Worm (Caenorhabditis elegans) whole organism, L1 larva: Measurements from ENCODE around the gene M03B6.5.

ENCODE experiments used
- alr-1 ChIP-seq: fragments of 200-800 bp; sonication (Bioruptor generic); optimal IDR thresholded peaks from 2 replicates; lab custom pipeline; 2018; ENCODE audit warnings: borderline replicate concordance, mild to moderate bottlenecking, missing genetic modification characterization, missing compliant biosample characterization
- aly-2 ChIP-seq: fragments of 150-350 bp; optimal IDR thresholded peaks from 2 replicates; lab custom pipeline; 2014; ENCODE audit warnings: missing biosample characterization, missing genetic modification characterization
- ama-1 ChIP-seq: fragments of 150-350 bp; optimal IDR thresholded peaks from 2 replicates; lab custom pipeline; 2014
- blmp-1 ChIP-seq: fragments of 150-350 bp; optimal IDR thresholded peaks from 2 replicates; lab custom pipeline; 2014; ENCODE audit warnings: missing biosample characterization, missing genetic modification characterization
- ceh-63 ChIP-seq: fragments of 200-800 bp; sonication (Bioruptor generic); optimal IDR thresholded peaks from 2 replicates; lab custom pipeline; 2018; ENCODE audit warnings: mild to moderate bottlenecking, missing genetic modification characterization, missing compliant biosample characterization
- ceh-82 ChIP-seq, 3 experiments: fragments of 150-350 bp in 1 of 3; sonication (generic microtip) in 2 of 3; optimal IDR thresholded peaks; 2 replicates each; lab custom pipeline; 2014 to 2017; ENCODE audit warnings: missing biosample characterization in 3 of 3, missing genetic modification characterization in 3 of 3
- ceh-88 ChIP-seq: fragments of 200-800 bp; sonication (Bioruptor generic); IDR thresholded peaks from 2 replicates; pipeline ENCODE4 v1.3.6; 2022; ENCODE audit warnings: missing genetic modification characterization, missing compliant biosample characterization
- ces-1 ChIP-seq: fragments of 150-350 bp; optimal IDR thresholded peaks from 2 replicates; lab custom pipeline; 2014; ENCODE audit warnings: missing biosample characterization, missing genetic modification reagents, missing genetic modification characterization
- dsc-1 ChIP-seq: sonication (generic microtip); optimal IDR thresholded peaks from 2 replicates; lab custom pipeline; 2016; ENCODE audit warnings: mild to moderate bottlenecking, missing genetic modification characterization, missing compliant biosample characterization
- efl-1 ChIP-seq, 4 experiments: fragments of 150-350 bp; optimal IDR thresholded peaks in 3 of 4; peaks in 1 of 4; 1 replicate in 1 of 4; 2 replicates in 3 of 4; lab custom pipeline; 2014; ENCODE audit warnings: missing biosample characterization in 2 of 4, missing genetic modification characterization in 2 of 4, missing genetic modification reagents in 2 of 4
- efl-3 ChIP-seq: fragments of 200-800 bp; sonication (Bioruptor generic); optimal IDR thresholded peaks from 2 replicates; lab custom pipeline; 2018; ENCODE audit warnings: mild to moderate bottlenecking, missing genetic modification characterization, missing compliant biosample characterization
- egl-13 ChIP-seq: sonication (generic microtip); optimal IDR thresholded peaks from 2 replicates; lab custom pipeline; 2016; ENCODE audit warnings: missing genotype, missing genetic modification reagents, missing genetic modification characterization, missing compliant biosample characterization
- egl-27 ChIP-seq, 2 experiments: fragments of 150-350 bp in 1 of 2; sonication (generic microtip); optimal IDR thresholded peaks; 3 replicates each; lab custom pipeline; 2017 to 2018; ENCODE audit warnings: missing biosample characterization in 2 of 2, missing genetic modification characterization in 2 of 2, missing genetic modification reagents in 2 of 2
- ets-5 ChIP-seq: fragments of 200-800 bp; sonication (Bioruptor generic); IDR thresholded peaks from 2 replicates; pipeline ENCODE4 v1.3.6; 2022; ENCODE audit warnings: missing genetic modification characterization, missing compliant biosample characterization
- fkh-10 ChIP-seq: sonication (generic microtip); optimal IDR thresholded peaks from 2 replicates; lab custom pipeline; 2017; ENCODE audit warnings: missing biosample characterization, missing genetic modification reagents, missing genetic modification characterization
- fkh-8 ChIP-seq: sonication (generic microtip); optimal IDR thresholded peaks from 2 replicates; lab custom pipeline; 2016; ENCODE audit warnings: mild to moderate bottlenecking, missing genetic modification characterization, missing compliant biosample characterization
- fos-1 ChIP-seq: fragments of 150-350 bp; optimal IDR thresholded peaks from 2 replicates; lab custom pipeline; 2014; ENCODE audit warnings: missing biosample characterization, missing genetic modification characterization
- hlh-4 ChIP-seq: sonication (generic microtip); optimal IDR thresholded peaks from 2 replicates; lab custom pipeline; 2016; ENCODE audit warnings: mild to moderate bottlenecking, missing genetic modification characterization, missing compliant biosample characterization
- lin-14 ChIP-seq: fragments of 200-800 bp; sonication (Bioruptor generic); optimal IDR thresholded peaks from 2 replicates; lab custom pipeline; 2018; ENCODE audit warnings: mild to moderate bottlenecking, missing genetic modification characterization, moderate library complexity, missing compliant biosample characterization
- lin-35 ChIP-seq, 2 experiments: fragments of 150-350 bp; optimal IDR thresholded peaks; 2 replicates each; lab custom pipeline; 2014; ENCODE audit warnings: missing biosample characterization in 2 of 2, missing genetic modification characterization in 2 of 2, missing genetic modification reagents in 2 of 2
- lin-39 ChIP-seq: fragments of 150-350 bp; optimal IDR thresholded peaks from 2 replicates; lab custom pipeline; 2014; ENCODE audit warnings: missing biosample characterization, missing genetic modification reagents, missing genetic modification characterization
- lir-3 ChIP-seq: sonication (generic microtip); optimal IDR thresholded peaks from 2 replicates; lab custom pipeline; 2016; ENCODE audit warnings: mild to moderate bottlenecking, missing genetic modification characterization, moderate library complexity, missing compliant biosample characterization; ENCODE audit not compliant: poor library complexity
- lsy-2 ChIP-seq, 2 experiments: fragments of 150-350 bp; optimal IDR thresholded peaks; 2 replicates each; lab custom pipeline; 2014; ENCODE audit warnings: missing biosample characterization in 2 of 2, missing genetic modification characterization in 2 of 2
- mab-9 ChIP-seq: fragments of 200-800 bp; sonication (Bioruptor generic); IDR thresholded peaks from 2 replicates; pipeline ENCODE4 v1.3.6; 2022; ENCODE audit warnings: missing genetic modification reagents, missing genetic modification characterization, missing compliant biosample characterization
- mef-2 ChIP-seq: fragments of 150-350 bp; optimal IDR thresholded peaks from 2 replicates; lab custom pipeline; 2014; ENCODE audit warnings: missing biosample characterization, missing genetic modification characterization
- nhr-12 ChIP-seq: sonication (generic microtip); optimal IDR thresholded peaks from 2 replicates; lab custom pipeline; 2017; ENCODE audit warnings: missing biosample characterization, missing genetic modification characterization
- nhr-237 ChIP-seq: fragments of 150-350 bp; optimal IDR thresholded peaks from 2 replicates; lab custom pipeline; 2014; ENCODE audit warnings: missing biosample characterization, missing genetic modification characterization
- nhr-28 ChIP-seq: fragments of 150-350 bp; optimal IDR thresholded peaks from 2 replicates; lab custom pipeline; 2014; ENCODE audit warnings: missing biosample characterization, missing genetic modification characterization
- nhr-47 ChIP-seq: sonication (generic microtip); optimal IDR thresholded peaks from 2 replicates; lab custom pipeline; 2016; ENCODE audit warnings: mild to moderate bottlenecking, missing genetic modification characterization, moderate library complexity, missing compliant biosample characterization
- nhr-71 ChIP-seq: sonication (generic microtip); optimal IDR thresholded peaks from 2 replicates; lab custom pipeline; 2016; ENCODE audit warnings: mild to moderate bottlenecking, missing genetic modification characterization, moderate library complexity, missing compliant biosample characterization
- nhr-84 ChIP-seq: sonication (generic microtip); optimal IDR thresholded peaks from 2 replicates; lab custom pipeline; 2017; ENCODE audit warnings: missing biosample characterization, missing genetic modification characterization
- nhr-90 ChIP-seq: sonication (generic microtip); optimal IDR thresholded peaks from 2 replicates; lab custom pipeline; 2016; ENCODE audit warnings: mild to moderate bottlenecking, missing genetic modification characterization, missing compliant biosample characterization; ENCODE audit not compliant: poor library complexity
- pag-3 ChIP-seq: sonication (generic microtip); optimal IDR thresholded peaks from 2 replicates; lab custom pipeline; 2017; ENCODE audit warnings: missing genetic modification characterization, mild to moderate bottlenecking, missing compliant biosample characterization, antibody characterized with exemption, borderline replicate concordance; ENCODE audit not compliant: insufficient read depth
- pax-3 ChIP-seq: fragments of 200-800 bp; sonication (Bioruptor generic); optimal IDR thresholded peaks from 2 replicates; lab custom pipeline; 2018; ENCODE audit warnings: mild to moderate bottlenecking, missing genetic modification characterization, moderate library complexity, missing compliant biosample characterization
- rnt-1 ChIP-seq: sonication (generic microtip); optimal IDR thresholded peaks from 2 replicates; lab custom pipeline; 2016; ENCODE audit warnings: mild to moderate bottlenecking, missing genetic modification characterization, moderate library complexity, missing compliant biosample characterization
- unc-30 ChIP-seq: sonication (generic microtip); optimal IDR thresholded peaks from 2 replicates; lab custom pipeline; 2017; ENCODE audit warnings: missing biosample characterization, missing genetic modification characterization
- unc-62 ChIP-seq: fragments of 150-350 bp; optimal IDR thresholded peaks from 2 replicates; lab custom pipeline; 2014; ENCODE audit warnings: missing biosample characterization, missing genetic modification reagents, missing genetic modification characterization
- unc-86 ChIP-seq: sonication (generic microtip); optimal IDR thresholded peaks from 2 replicates; lab custom pipeline; 2016; ENCODE audit warnings: missing genetic modification characterization, missing compliant biosample characterization
- vab-15 ChIP-seq: sonication (generic microtip); optimal IDR thresholded peaks from 2 replicates; lab custom pipeline; 2017; ENCODE audit warnings: missing genotype, mild to moderate bottlenecking, missing genetic modification characterization, missing compliant biosample characterization
- xbp-1 ChIP-seq: sonication (generic microtip); optimal IDR thresholded peaks from 2 replicates; lab custom pipeline; 2016; ENCODE audit warnings: missing genetic modification characterization, missing compliant biosample characterization
- zag-1 ChIP-seq: fragments of 150-350 bp; optimal IDR thresholded peaks from 2 replicates; lab custom pipeline; 2014; ENCODE audit warnings: missing biosample characterization, missing genetic modification characterization
- zip-4 ChIP-seq: fragments of 200-800 bp; sonication (Bioruptor generic); optimal IDR thresholded peaks from 2 replicates; lab custom pipeline; 2018; ENCODE audit warnings: mild to moderate bottlenecking, missing genetic modification characterization, moderate library complexity, missing compliant biosample characterization
- ztf-11 ChIP-seq, 2 experiments: sonication (generic microtip); optimal IDR thresholded peaks; 2 replicates each; lab custom pipeline; 2016 to 2017; ENCODE audit warnings: missing genetic modification characterization in 2 of 2, missing biosample characterization in 1 of 2, missing compliant biosample characterization in 1 of 2
- ztf-4 ChIP-seq: fragments of 150-350 bp; optimal IDR thresholded peaks from 2 replicates; lab custom pipeline; 2014; ENCODE audit warnings: missing biosample characterization, missing genetic modification characterization

Gene M03B6.5

ce11 chrX:13841277-13841676 lies 2.5 kb upstream of the M03B6.5 start, which contains the start of gene M03B6.1:
Gene M03B6.1, plus strand, starts transcription at chrX:13841610.
- TF ChIP-seq efl-3 = no peak
- TF ChIP-seq fkh-8 (tag; lab: Kevin White, UChicago) = peak; percentile 29
- no peak for TF ChIP-seq unc-62
- TF ChIP-seq xbp-1 (tag; lab: Kevin White, UChicago) = no peak
- peak; percentile 61 for TF ChIP-seq dsc-1 (tag; lab: Kevin White, UChicago)
- TF ChIP-seq ztf-4 (tag; lab: Kevin White, UChicago) = no peak
- no peak for TF ChIP-seq ets-5 (GFP tag; lab: Robert Waterston, UW)
- TF ChIP-seq mab-9 (GFP tag; lab: Robert Waterston, UW) = no peak
- TF ChIP-seq lin-35 (GFP tag; optimal IDR thresholded peaks at IDR 0.05; lab: Kevin White, UChicago) = no peak
- no peak for TF ChIP-seq lin-39 (tag; lab: Kevin White, UChicago)
- TF ChIP-seq egl-27 (tag; optimal IDR thresholded peaks at IDR 0.05; lab: Kevin White, UChicago) = no peak
- TF ChIP-seq efl-1 (optimal IDR thresholded peaks at IDR 0.05; lab: Kevin White, UChicago) = no peak
- no peak for TF ChIP-seq efl-1 (GFP tag; optimal IDR thresholded peaks at IDR 0.05 in 1 of 2; lab: Kevin White, UChicago)
- no peak for TF ChIP-seq mef-2 (tag; lab: Kevin White, UChicago)
- no peak for TF ChIP-seq lir-3
- no peak for TF ChIP-seq ceh-63 (GFP tag; lab: Kevin White, UChicago)
- no peak for TF ChIP-seq nhr-47 (tag; lab: Kevin White, UChicago)
- no peak for TF ChIP-seq ceh-88 (GFP tag; lab: Robert Waterston, UW)
- no peak for TF ChIP-seq zip-4 (GFP tag; lab: Kevin White, UChicago)
- no peak for TF ChIP-seq fkh-10 (GFP tag; lab: Kevin White, UChicago)
- no peak for TF ChIP-seq aly-2 (tag; lab: Kevin White, UChicago)
- no peak for TF ChIP-seq zag-1 (tag; lab: Kevin White, UChicago)
- TF ChIP-seq ceh-82 (tag; optimal IDR thresholded peaks at IDR 0.05; lab: Kevin White, UChicago) = no peak
- peak; percentile 31 for TF ChIP-seq egl-13
- no peak for TF ChIP-seq alr-1 (tag; lab: Kevin White, UChicago)
- no peak for TF ChIP-seq pax-3 (tag; lab: Kevin White, UChicago)
- TF ChIP-seq unc-86 = no peak
- TF ChIP-seq nhr-12 (tag; lab: Kevin White, UChicago) = no peak
- no peak for TF ChIP-seq nhr-237 (tag; lab: Kevin White, UChicago)
- no peak for TF ChIP-seq nhr-84
- no peak for TF ChIP-seq vab-15
- peak; percentile 10 for TF ChIP-seq nhr-71 (tag; lab: Kevin White, UChicago)
- TF ChIP-seq lin-14 = peak; percentile 60
- no peak for TF ChIP-seq hlh-4 (tag; lab: Kevin White, UChicago)
- no peak for TF ChIP-seq ztf-11 (tag; optimal IDR thresholded peaks at IDR 0.05; lab: Kevin White, UChicago)
- no peak for TF ChIP-seq nhr-28
- no peak for TF ChIP-seq ces-1 (GFP tag; lab: Kevin White, UChicago)
- no peak for TF ChIP-seq lsy-2 (tag; optimal IDR thresholded peaks at IDR 0.05; lab: Kevin White, UChicago)
- TF ChIP-seq fos-1 (tag; lab: Kevin White, UChicago) = no peak
- TF ChIP-seq ama-1 (lab: Kevin White, UChicago) = no peak
- no peak for TF ChIP-seq unc-30

ce11 chrX:13846024-13846423 lies 2.2 kb downstream of the M03B6.5 start:
- TF ChIP-seq dsc-1 (tag; lab: Kevin White, UChicago) (peak; percentile 23), blmp-1 (tag; lab: Kevin White, UChicago) (peak; percentile 45), rnt-1 (tag; lab: Kevin White, UChicago) (peak; percentile 21), aly-2 (tag; lab: Kevin White, UChicago) (no peak), pag-3 (peak; percentile 49), lin-14 (peak; percentile 79), nhr-90 (tag; lab: Kevin White, UChicago) (no peak)
